Fruit fly (Drosophila melanogaster): ENCODE results near the gene mtrm.

The mtrm gene

dm6 chr3L:8368694-8369344 lies 44.0 kb upstream of the mtrm start (continued):
- TF ChIP-seq dac (GFP tag; optimal IDR thresholded peaks at IDR 0.05) = no peak
- peak; percentile 11 for TF ChIP-seq CG32006 (GFP tag; optimal IDR thresholded peaks at IDR 0.05)
- no peak for TF ChIP-seq CG1621 (tag; optimal IDR thresholded peaks at IDR 0.05)
- TF ChIP-seq CG9139 (GFP tag; optimal IDR thresholded peaks at IDR 0.05) = no peak
- TF ChIP-seq Eip93F (GFP tag; optimal IDR thresholded peaks at IDR 0.05) = peak; percentile 2
- peak; percentile 75 for TF ChIP-seq Hr39 (GFP tag; optimal IDR thresholded peaks at IDR 0.05)
- no peak for TF ChIP-seq CG8119 (GFP tag; IDR thresholded peaks at IDR 0.05)
- no peak for TF ChIP-seq fd59A (GFP tag; optimal IDR thresholded peaks at IDR 0.05)
- no peak for TF ChIP-seq ss (GFP tag; optimal IDR thresholded peaks at IDR 0.05)
- TF ChIP-seq CG6808 (GFP tag; optimal IDR thresholded peaks at IDR 0.05) = no peak
- TF ChIP-seq CG6854 (GFP tag; optimal IDR thresholded peaks at IDR 0.05) = peak; percentile 4
- TF ChIP-seq dsx (GFP tag; optimal IDR thresholded peaks at IDR 0.05; ENCODE audit: poor library complexity, severe bottlenecking) = no peak
- TF ChIP-seq fd85E (GFP tag; optimal IDR thresholded peaks at IDR 0.05) = no peak
- TF ChIP-seq CG15336 (GFP tag; IDR thresholded peaks at IDR 0.05) = no peak
- TF ChIP-seq vri (GFP tag; optimal IDR thresholded peaks at IDR 0.05) = peak; percentile 42
- TF ChIP-seq CG6163 (GFP tag; IDR thresholded peaks at IDR 0.05) = peak; percentile 54; the same call in 1 of the 3 replicates
- TF ChIP-seq Met (GFP tag; optimal IDR thresholded peaks at IDR 0.05) = peak; percentile 84
- TF ChIP-seq Hr4 (GFP tag; optimal IDR thresholded peaks at IDR 0.05) = no peak
- TF ChIP-seq salr (GFP tag; optimal IDR thresholded peaks at IDR 0.05) = no peak
- no peak for TF ChIP-seq Ets96B (tag; optimal IDR thresholded peaks at IDR 0.05)
- peak; percentile 78 for TF ChIP-seq CG31627 (GFP tag; optimal IDR thresholded peaks at IDR 0.05)
- TF ChIP-seq esn (GFP tag; optimal IDR thresholded peaks at IDR 0.05) = peak; percentile 76
- TF ChIP-seq CG34406 (GFP tag; optimal IDR thresholded peaks at IDR 0.05) = no peak

DNA sequence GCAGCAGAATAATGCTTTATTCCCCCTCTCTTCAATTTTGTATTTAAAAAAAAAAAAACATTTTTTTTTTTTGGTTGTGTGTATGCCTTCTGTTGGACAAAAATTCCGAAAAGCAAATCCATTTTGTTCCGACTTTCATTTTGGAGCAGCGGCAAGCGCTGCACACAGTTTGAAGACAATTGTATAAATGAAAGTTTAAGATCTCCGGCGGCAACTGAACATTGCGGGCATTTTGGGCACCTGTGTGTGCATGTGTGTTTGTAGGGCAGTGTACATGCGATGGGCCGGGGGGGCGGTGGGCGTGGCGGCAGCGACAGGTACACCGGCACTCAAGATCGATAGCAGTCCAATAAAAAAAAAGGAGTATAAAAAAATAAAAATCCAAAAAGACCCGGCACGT lies 43.4 kb upstream of the mtrm start:
- TF ChIP-seq Eip78C (GFP tag) (peak; percentile 8), Blimp-1 (GFP tag; optimal IDR thresholded peaks at IDR 0.05) (peak; percentile 79), svp (GFP tag) (peak; percentile 50), CG1621 (tag; optimal IDR thresholded peaks at IDR 0.05) (no peak), CG6854 (GFP tag; optimal IDR thresholded peaks at IDR 0.05) (peak; percentile 18), Eip93F (GFP tag; optimal IDR thresholded peaks at IDR 0.05) (no peak), Sox102F (GFP tag; optimal IDR thresholded peaks at IDR 0.05) (peak; percentile 0)

DNA sequence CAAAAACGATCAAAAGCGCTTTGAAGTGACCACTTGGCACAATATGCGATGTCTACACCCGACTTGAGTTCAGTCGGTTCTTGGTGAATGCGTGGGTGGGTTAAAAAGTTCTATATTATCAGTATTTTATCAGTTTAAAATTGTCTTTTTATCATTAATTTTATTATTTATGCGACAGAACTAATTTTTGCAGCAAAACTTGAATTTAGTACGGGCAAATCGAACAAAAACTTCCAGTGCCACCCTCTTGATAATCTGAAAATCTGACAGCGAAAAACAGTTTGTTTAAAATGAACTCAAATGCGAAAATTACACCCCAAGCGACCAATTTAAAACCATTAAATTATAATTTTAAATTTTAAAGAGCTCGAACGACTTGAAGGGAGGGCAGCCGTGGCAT lies 41.9 kb upstream of the mtrm start:
- peak; percentile 10 for TF ChIP-seq pdm3 (GFP tag; optimal IDR thresholded peaks at IDR 0.05)
- TF ChIP-seq fd59A (GFP tag; optimal IDR thresholded peaks at IDR 0.05) = no peak
- no peak for TF ChIP-seq spab (GFP tag; optimal IDR thresholded peaks at IDR 0.05)
- no peak for TF ChIP-seq CG6808 (GFP tag; optimal IDR thresholded peaks at IDR 0.05)
- TF ChIP-seq Smox (GFP tag; optimal IDR thresholded peaks at IDR 0.05) = peak; percentile 64
- TF ChIP-seq CG6854 (GFP tag; optimal IDR thresholded peaks at IDR 0.05) = no peak
- peak; percentile 9 for TF ChIP-seq Blimp-1 (GFP tag; optimal IDR thresholded peaks at IDR 0.05)
- peak; percentile 58 for TF ChIP-seq Hr39 (GFP tag; optimal IDR thresholded peaks at IDR 0.05)
- TF ChIP-seq cyc (GFP tag; optimal IDR thresholded peaks at IDR 0.05) = peak; percentile 51
- TF ChIP-seq Met (GFP tag; optimal IDR thresholded peaks at IDR 0.05) = peak; percentile 73
- no peak for TF ChIP-seq CG9139 (GFP tag; optimal IDR thresholded peaks at IDR 0.05)
- TF ChIP-seq CG3919 (GFP tag; optimal IDR thresholded peaks at IDR 0.05) = peak; percentile 4
- peak; percentile 4 for TF ChIP-seq CG8632 (GFP tag; optimal IDR thresholded peaks at IDR 0.05)
- TF ChIP-seq CG6792 (GFP tag; optimal IDR thresholded peaks at IDR 0.05) = no peak
- TF ChIP-seq CG11762 (GFP tag; optimal IDR thresholded peaks at IDR 0.05; ENCODE audit: insufficient read depth) = no peak
- TF ChIP-seq acj6 (GFP tag; optimal IDR thresholded peaks at IDR 0.05) = peak; percentile 10
- peak; percentile 66 for TF ChIP-seq CG31627 (GFP tag; optimal IDR thresholded peaks at IDR 0.05)
- TF ChIP-seq vri (GFP tag; optimal IDR thresholded peaks at IDR 0.05) = peak; percentile 58
- TF ChIP-seq Sox102F (GFP tag; optimal IDR thresholded peaks at IDR 0.05) = peak; percentile 70
- TF ChIP-seq lz (GFP tag; optimal IDR thresholded peaks at IDR 0.05) = peak; percentile 57
- TF ChIP-seq OdsH (GFP tag; optimal IDR thresholded peaks at IDR 0.05) = peak; percentile 14
- peak; percentile 61 for TF ChIP-seq esn (GFP tag; optimal IDR thresholded peaks at IDR 0.05)
- TF ChIP-seq svp (GFP tag) = peak; percentile 86
- TF ChIP-seq topi (GFP tag; optimal IDR thresholded peaks at IDR 0.05) = peak; percentile 64
- TF ChIP-seq Sox14 (GFP tag; optimal IDR thresholded peaks at IDR 0.05) = peak; percentile 44
- peak; percentile 54 for TF ChIP-seq Ets21C (GFP tag; optimal IDR thresholded peaks at IDR 0.05)
- peak; percentile 80 for TF ChIP-seq Eip78C (GFP tag)
- no peak for TF ChIP-seq CG34406 (GFP tag; optimal IDR thresholded peaks at IDR 0.05)
- no peak for TF ChIP-seq CG8119 (GFP tag; IDR thresholded peaks at IDR 0.05)
